Fruit fly (Drosophila melanogaster) whole organism, embryonic: ENCODE measurements around the gene CG46397.

Experiments used
- Aef1 ChIP-seq: fragments of 200-800 bp; sonication (Bioruptor generic); IDR thresholded peaks from 3 replicates; pipeline ENCODE4 v1.3.6; 2022; ENCODE audit warnings: missing biosample characterization, missing genetic modification characterization
- Antp ChIP-seq: fragments of 200-800 bp; sonication (Bioruptor generic); optimal IDR thresholded peaks from 3 replicates; lab custom pipeline; 2016; ENCODE audit warnings: missing biosample characterization, missing genetic modification characterization
- BEAF-32 ChIP-seq: fragments of 200-800 bp; sonication (Bioruptor generic); optimal IDR thresholded peaks from 3 replicates; lab custom pipeline; 2017; ENCODE audit warnings: missing biosample characterization, missing genetic modification characterization, mild to moderate bottlenecking, moderate library complexity, missing genetic modification reagents
- CG10366 ChIP-seq: fragments of 200-800 bp; sonication (Bioruptor generic); IDR thresholded peaks from 2 replicates; pipeline ENCODE4 v1.3.6; 2022; ENCODE audit warnings: missing biosample characterization, missing genetic modification characterization
- CG12236 ChIP-seq: fragments of 200-800 bp; sonication (Bioruptor generic); optimal IDR thresholded peaks from 2 replicates; lab custom pipeline; 2016; ENCODE audit warnings: missing biosample characterization, missing genetic modification characterization
- CG12659 ChIP-seq: fragments of 200-800 bp; sonication (Bioruptor generic); optimal IDR thresholded peaks from 3 replicates; lab custom pipeline; 2017; ENCODE audit warnings: mild to moderate bottlenecking, missing biosample characterization, missing genetic modification reagents, missing genetic modification characterization
- CG13775 ChIP-seq: fragments of 200-800 bp; sonication (Bioruptor generic); optimal IDR thresholded peaks from 3 replicates; lab custom pipeline; 2017; ENCODE audit warnings: missing biosample characterization, mild to moderate bottlenecking, missing genetic modification characterization
- CG15269 ChIP-seq: fragments of 200-800 bp; sonication (Bioruptor generic); optimal IDR thresholded peaks from 2 replicates; lab custom pipeline; 2018; ENCODE audit warnings: missing biosample characterization, mild to moderate bottlenecking, missing genetic modification characterization, moderate library complexity
- CG1529 ChIP-seq: fragments of 200-800 bp; sonication (Bioruptor generic); optimal IDR thresholded peaks from 3 replicates; lab custom pipeline; 2018; ENCODE audit warnings: missing biosample characterization, missing genetic modification characterization
- CG17385 ChIP-seq: fragments of 200-800 bp; sonication (Bioruptor generic); optimal IDR thresholded peaks from 3 replicates; lab custom pipeline; 2018; ENCODE audit warnings: missing biosample characterization, mild to moderate bottlenecking, missing genetic modification characterization
- CG17802 ChIP-seq: fragments of 200-800 bp; sonication (Bioruptor generic); optimal IDR thresholded peaks from 2 replicates; lab custom pipeline; 2018; ENCODE audit warnings: missing biosample characterization, mild to moderate bottlenecking, missing genetic modification characterization, moderate library complexity
- CG2129 ChIP-seq: fragments of 200-800 bp; sonication (Bioruptor generic); IDR thresholded peaks from 2 replicates; pipeline ENCODE4 v1.3.6; 2022; ENCODE audit warnings: missing biosample characterization, missing genetic modification characterization; ENCODE audit not compliant: partially characterized antibody
- CG2875 ChIP-seq: fragments of 200-800 bp; sonication (Bioruptor generic); optimal IDR thresholded peaks from 2 replicates; lab custom pipeline; 2017; ENCODE audit warnings: missing biosample characterization, mild to moderate bottlenecking, missing genetic modification characterization, missing genetic modification reagents
- CG34224 ChIP-seq: fragments of 200-800 bp; sonication (Bioruptor generic); IDR thresholded peaks from 3 replicates; pipeline ENCODE4 v1.3.6; 2022; ENCODE audit warnings: missing biosample characterization, missing genetic modification characterization; ENCODE audit not compliant: partially characterized antibody
- CG7372 ChIP-seq: fragments of 200-800 bp; sonication (Bioruptor generic); IDR thresholded peaks from 2 replicates; pipeline ENCODE4 v1.3.6; 2022; ENCODE audit warnings: missing biosample characterization, missing genetic modification characterization
- CG9437 ChIP-seq: fragments of 200-800 bp; sonication (Bioruptor generic); optimal IDR thresholded peaks from 2 replicates; lab custom pipeline; 2018; ENCODE audit warnings: missing biosample characterization, mild to moderate bottlenecking, missing genetic modification characterization
- CkIIα-i1 ChIP-seq: fragments of 200-800 bp; sonication (Bioruptor generic); IDR thresholded peaks from 2 replicates; pipeline ENCODE4 v1.3.6; 2022; ENCODE audit warnings: missing biosample characterization, missing genetic modification characterization
- CoRest ChIP-seq: fragments of 200-800 bp; sonication (Bioruptor generic); optimal IDR thresholded peaks from 3 replicates; lab custom pipeline; 2018; ENCODE audit warnings: missing biosample characterization, mild to moderate bottlenecking, missing genetic modification characterization, moderate library complexity
- D19B ChIP-seq: fragments of 200-800 bp; sonication (Bioruptor generic); optimal IDR thresholded peaks from 2 replicates; lab custom pipeline; 2017; ENCODE audit warnings: missing biosample characterization, mild to moderate bottlenecking, missing genetic modification characterization
- Doc3 ChIP-seq: fragments of 200-800 bp; sonication (Bioruptor generic); IDR thresholded peaks from 3 replicates; pipeline ENCODE4 v1.3.6; 2022; ENCODE audit warnings: missing biosample characterization, missing genetic modification characterization; ENCODE audit not compliant: partially characterized antibody
- Elba2 ChIP-seq: fragments of 200-800 bp; sonication (Bioruptor generic); optimal IDR thresholded peaks from 3 replicates; lab custom pipeline; 2016; ENCODE audit warnings: missing biosample characterization, missing genetic modification characterization
- Ets65A ChIP-seq: fragments of 200-800 bp; sonication (Bioruptor generic); peaks from one replicate; lab custom pipeline; 2016; ENCODE audit warnings: missing biosample characterization, missing genetic modification characterization
- Fer2 ChIP-seq: fragments of 200-800 bp; sonication (Bioruptor generic); optimal IDR thresholded peaks from 2 replicates; lab custom pipeline; 2018; ENCODE audit warnings: missing biosample characterization, mild to moderate bottlenecking, missing genetic modification characterization, moderate library complexity
- Hey ChIP-seq: fragments of 200-800 bp; sonication (Bioruptor generic); optimal IDR thresholded peaks from 3 replicates; lab custom pipeline; 2018; ENCODE audit warnings: missing biosample characterization, mild to moderate bottlenecking, missing genetic modification characterization
- HmgZ ChIP-seq: fragments of 200-800 bp; sonication (Bioruptor generic); optimal IDR thresholded peaks from 2 replicates; lab custom pipeline; 2018; ENCODE audit warnings: missing biosample characterization, mild to moderate bottlenecking, missing genetic modification characterization
- Hr3 ChIP-seq: fragments of 200-800 bp; sonication (Bioruptor generic); optimal IDR thresholded peaks from 3 replicates; lab custom pipeline; 2016; ENCODE audit warnings: missing biosample characterization, missing genetic modification characterization
- Hsf ChIP-seq: fragments of 200-800 bp; sonication (Bioruptor generic); optimal IDR thresholded peaks from 3 replicates; lab custom pipeline; 2016; ENCODE audit warnings: missing biosample characterization, missing genetic modification characterization
- Max ChIP-seq: fragments of 200-800 bp; sonication (Bioruptor generic); optimal IDR thresholded peaks from 2 replicates; lab custom pipeline; 2016; ENCODE audit warnings: missing biosample characterization, mild to moderate bottlenecking, missing genetic modification characterization
- Sox100B ChIP-seq: fragments of 200-800 bp; sonication (Bioruptor generic); optimal IDR thresholded peaks from 3 replicates; lab custom pipeline; 2018; ENCODE audit warnings: missing biosample characterization, mild to moderate bottlenecking, missing genetic modification characterization
- bab2 ChIP-seq: fragments of 200-800 bp; sonication (Bioruptor generic); optimal IDR thresholded peaks from 2 replicates; lab custom pipeline; 2016; ENCODE audit warnings: missing biosample characterization, missing genetic modification characterization
- btn ChIP-seq: fragments of 200-800 bp; sonication (Bioruptor generic); optimal IDR thresholded peaks from 2 replicates; lab custom pipeline; 2016; ENCODE audit warnings: missing biosample characterization, missing genetic modification characterization
- cas ChIP-seq: fragments of 200-800 bp; sonication (Bioruptor generic); IDR thresholded peaks from 2 replicates; pipeline ENCODE4 v1.3.6; 2022; ENCODE audit warnings: missing biosample characterization, missing genetic modification characterization
- caup ChIP-seq: fragments of 200-800 bp; sonication (Bioruptor generic); optimal IDR thresholded peaks from 3 replicates; lab custom pipeline; 2017; ENCODE audit warnings: missing biosample characterization, mild to moderate bottlenecking, missing genetic modification characterization, moderate library complexity; ENCODE audit not compliant: severe bottlenecking
- chm ChIP-seq: fragments of 200-800 bp; sonication (Bioruptor generic); IDR thresholded peaks from 2 replicates; pipeline ENCODE4 v1.3.6; 2022; ENCODE audit warnings: missing biosample characterization, missing genetic modification characterization
- crc ChIP-seq: fragments of 200-800 bp; sonication (Bioruptor generic); optimal IDR thresholded peaks from 2 replicates; lab custom pipeline; 2016; ENCODE audit warnings: missing biosample characterization, missing genetic modification characterization
- dati ChIP-seq: fragments of 200-800 bp; sonication (Bioruptor generic); IDR thresholded peaks from 2 replicates; pipeline ENCODE4 v1.3.6; 2022; ENCODE audit warnings: missing biosample characterization, missing genetic modification characterization
- dpn ChIP-seq, 2 experiments: fragments of 200-800 bp; sonication (Bioruptor generic); optimal IDR thresholded peaks; 3 replicates each; lab custom pipeline; 2016; ENCODE audit warnings: missing biosample characterization in 2 of 2, missing genetic modification characterization in 2 of 2
- dysf ChIP-seq: fragments of 200-800 bp; sonication (Bioruptor generic); IDR thresholded peaks from 3 replicates; pipeline ENCODE4 v1.3.6; 2022; ENCODE audit warnings: missing biosample characterization, missing genetic modification characterization
- en ChIP-seq: fragments of 200-800 bp; sonication (Bioruptor generic); optimal IDR thresholded peaks from 2 replicates; lab custom pipeline; 2016; ENCODE audit warnings: missing biosample characterization, missing genetic modification characterization
- fu2 ChIP-seq: fragments of 200-800 bp; sonication (Bioruptor generic); optimal IDR thresholded peaks from 2 replicates; lab custom pipeline; 2016; ENCODE audit warnings: missing biosample characterization, missing genetic modification characterization
- kah ChIP-seq: fragments of 200-800 bp; sonication (Bioruptor generic); optimal IDR thresholded peaks from 2 replicates; lab custom pipeline; 2018; ENCODE audit warnings: missing biosample characterization, mild to moderate bottlenecking, missing genetic modification characterization
- kay ChIP-seq: fragments of 200-800 bp; sonication (Bioruptor generic); optimal IDR thresholded peaks from 2 replicates; lab custom pipeline; 2016; ENCODE audit warnings: missing biosample characterization, missing genetic modification characterization
- otp ChIP-seq: fragments of 200-800 bp; sonication (Bioruptor generic); IDR thresholded peaks from 3 replicates; pipeline ENCODE4, ENCODE4 v1.3.6; 2022; ENCODE audit warnings: missing biosample characterization, missing genetic modification characterization
- pb ChIP-seq: fragments of 200-800 bp; sonication (Bioruptor generic); optimal IDR thresholded peaks from 3 replicates; lab custom pipeline; 2016; ENCODE audit warnings: missing biosample characterization, missing genetic modification characterization
- phol ChIP-seq: fragments of 200-800 bp; sonication (Bioruptor generic); optimal IDR thresholded peaks from 3 replicates; lab custom pipeline; 2018; ENCODE audit warnings: missing biosample characterization, mild to moderate bottlenecking, missing genetic modification characterization, moderate library complexity
- pita ChIP-seq: fragments of 200-800 bp; sonication (Bioruptor generic); optimal IDR thresholded peaks from 2 replicates; lab custom pipeline; 2017; ENCODE audit warnings: missing biosample characterization, mild to moderate bottlenecking, missing genetic modification characterization
- pnt ChIP-seq: fragments of 200-800 bp; sonication (Bioruptor generic); optimal IDR thresholded peaks from 3 replicates; lab custom pipeline; 2016; ENCODE audit warnings: missing biosample characterization, missing genetic modification characterization
- shn ChIP-seq: fragments of 200-800 bp; sonication (Bioruptor generic); optimal IDR thresholded peaks from 3 replicates; lab custom pipeline; 2016; ENCODE audit warnings: missing biosample characterization, missing genetic modification characterization
- sr ChIP-seq: fragments of 200-800 bp; sonication (Bioruptor generic); IDR thresholded peaks from 3 replicates; pipeline ENCODE4 v1.3.6; 2022; ENCODE audit warnings: missing biosample characterization, missing genetic modification characterization
- tgo ChIP-seq: fragments of 200-800 bp; sonication (Bioruptor generic); IDR thresholded peaks from 3 replicates; pipeline ENCODE4 v1.3.6; 2022; ENCODE audit warnings: missing biosample characterization, missing genetic modification characterization
- tna ChIP-seq: fragments of 200-800 bp; sonication (Bioruptor generic); IDR thresholded peaks from 2 replicates; pipeline ENCODE4 v1.3.6; 2022; ENCODE audit warnings: missing biosample characterization, missing genetic modification characterization; ENCODE audit not compliant: partially characterized antibody

CG46397 gene

DNA sequence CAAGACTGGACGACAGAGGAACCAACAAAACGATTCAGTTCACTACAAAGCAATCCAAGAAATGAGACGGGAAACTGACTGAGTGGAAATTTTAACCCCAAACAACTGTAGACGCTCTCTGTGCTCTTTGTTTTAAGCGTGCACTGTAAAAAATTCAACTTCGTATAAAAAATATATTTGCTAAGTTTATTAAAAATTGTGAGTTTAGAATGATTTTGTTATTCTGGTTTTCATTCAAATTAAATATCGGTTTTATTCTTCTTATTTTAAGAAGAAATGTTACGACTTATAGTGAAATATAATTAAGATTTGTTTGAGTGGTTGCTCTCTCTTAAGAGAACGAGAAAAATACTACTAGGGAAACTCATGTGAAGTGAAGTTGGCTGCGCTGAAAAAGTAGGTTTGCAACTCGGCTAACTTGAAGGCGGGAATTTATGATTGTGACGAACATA lies 11.0 kb downstream of the CG46397 start (continued):
- TF ChIP-seq sr (GFP tag; lab: Robert Waterston, UW) = no peak; the same call in 1 of the 3 replicates
- TF ChIP-seq chm (GFP tag; lab: Robert Waterston, UW) = peak; percentile 98
- no peak for TF ChIP-seq BEAF-32
- peak; percentile 93 for TF ChIP-seq cas (GFP tag; lab: Robert Waterston, UW)
- TF ChIP-seq Hsf (GFP tag; lab: Kevin White, UChicago) = peak; percentile 95
- peak; percentile 93 for TF ChIP-seq Hr3 (GFP tag; lab: Kevin White, UChicago)
- TF ChIP-seq kay = peak; percentile 92
- TF ChIP-seq CG17802 = peak; percentile 72
- peak; percentile 96 for TF ChIP-seq pnt (GFP tag; lab: Kevin White, UChicago)
- TF ChIP-seq tgo (GFP tag; lab: Robert Waterston, UW) = peak; percentile 98
- peak; percentile 82 for TF ChIP-seq Max (GFP tag; lab: Kevin White, UChicago)
- no peak for TF ChIP-seq CG34224
- peak; percentile 93 for TF ChIP-seq CoRest
- TF ChIP-seq kah (GFP tag; lab: Kevin White, UChicago) = peak; percentile 61
- TF ChIP-seq Fer2 (tag; lab: Kevin White, UChicago) = peak; percentile 68
- peak; percentile 84 for TF ChIP-seq CG1529 (GFP tag; lab: Kevin White, UChicago)
- peak; percentile 73 for TF ChIP-seq btn (GFP tag; lab: Kevin White, UChicago)
- TF ChIP-seq CkIIα-i1 = peak; percentile 91; the same call in 1 of the 2 replicates
- TF ChIP-seq CG12236 (GFP tag; lab: Kevin White, UChicago) = peak; percentile 93
- peak; percentile 88 for TF ChIP-seq caup
- peak; percentile 88 for TF ChIP-seq Sox100B (GFP tag; lab: Kevin White, UChicago)
- peak; percentile 94 for TF ChIP-seq Ets65A
- no peak for TF ChIP-seq CG2129 (GFP tag; lab: Robert Waterston, UW)
- TF ChIP-seq otp = peak; percentile 97
- peak; percentile 66 for TF ChIP-seq pita
- TF ChIP-seq HmgZ (tag; lab: Kevin White, UChicago) = peak; percentile 91
- peak; percentile 56 for TF ChIP-seq D19B (GFP tag; lab: Kevin White, UChicago)
- peak; percentile 98 for TF ChIP-seq Aef1 (GFP tag; lab: Robert Waterston, UW)
- TF ChIP-seq bab2 (GFP tag; lab: Kevin White, UChicago) = peak; percentile 91
- no peak for TF ChIP-seq Doc3
- TF ChIP-seq shn (GFP tag; lab: Kevin White, UChicago) = peak; percentile 75
- peak; percentile 91 to 97 for TF ChIP-seq dpn (GFP tag; optimal IDR thresholded peaks at IDR 0.05; lab: Kevin White, UChicago)
- TF ChIP-seq CG13775 (GFP tag; lab: Kevin White, UChicago) = peak; percentile 93
- peak; percentile 84 for TF ChIP-seq fu2
- TF ChIP-seq CG7372 (GFP tag; lab: Robert Waterston, UW) = peak; percentile 91
- peak; percentile 44 for TF ChIP-seq Hey
- peak; percentile 92 for TF ChIP-seq dati (GFP tag; lab: Robert Waterston, UW)
- TF ChIP-seq Elba2 = peak; percentile 58
- peak; percentile 80 for TF ChIP-seq pb (GFP tag; lab: Kevin White, UChicago)
- peak; percentile 89 for TF ChIP-seq CG2875 (GFP tag; lab: Kevin White, UChicago)
- peak; percentile 90 for TF ChIP-seq CG15269
- peak; percentile 78 for TF ChIP-seq CG9437 (GFP tag; lab: Kevin White, UChicago)
- peak; percentile 98 for TF ChIP-seq CG10366
- peak; percentile 74 for TF ChIP-seq en (GFP tag; lab: Kevin White, UChicago)
- peak; percentile 98 for TF ChIP-seq dysf
- TF ChIP-seq CG12659 (GFP tag; lab: Kevin White, UChicago) = peak; percentile 93
- TF ChIP-seq Antp = peak; percentile 94
- no peak; the same call in 1 of the 2 replicates for TF ChIP-seq tna (GFP tag; lab: Robert Waterston, UW)
- TF ChIP-seq crc (GFP tag; lab: Kevin White, UChicago) = peak; percentile 93
- peak; percentile 86 for TF ChIP-seq CG17385 (GFP tag; lab: Kevin White, UChicago)
- peak; percentile 93 for TF ChIP-seq phol (tag; lab: Kevin White, UChicago)
